Worm (Caenorhabditis elegans) whole organism, L1 larva: ENCODE data around the gene lipl-7.

ENCODE experiments used
- C04F5.9 ChIP-seq: sonication (generic microtip); optimal IDR thresholded peaks from 2 replicates; lab custom pipeline; 2016; ENCODE audit warnings: missing genetic modification characterization, missing compliant biosample characterization
- C16A3.4 ChIP-seq: fragments of 150-350 bp; optimal IDR thresholded peaks from 2 replicates; lab custom pipeline; 2014; ENCODE audit warnings: missing biosample characterization, missing genetic modification characterization
- aha-1 ChIP-seq: fragments of 150-350 bp; optimal IDR thresholded peaks from 2 replicates; lab custom pipeline; 2014; ENCODE audit warnings: missing biosample characterization, missing genetic modification characterization
- alr-1 ChIP-seq: fragments of 200-800 bp; sonication (Bioruptor generic); optimal IDR thresholded peaks from 2 replicates; lab custom pipeline; 2018; ENCODE audit warnings: borderline replicate concordance, mild to moderate bottlenecking, missing genetic modification characterization, missing compliant biosample characterization
- blmp-1 ChIP-seq: fragments of 150-350 bp; optimal IDR thresholded peaks from 2 replicates; lab custom pipeline; 2014; ENCODE audit warnings: missing biosample characterization, missing genetic modification characterization
- ceh-63 ChIP-seq: fragments of 200-800 bp; sonication (Bioruptor generic); optimal IDR thresholded peaks from 2 replicates; lab custom pipeline; 2018; ENCODE audit warnings: mild to moderate bottlenecking, missing genetic modification characterization, missing compliant biosample characterization
- ceh-88 ChIP-seq: fragments of 200-800 bp; sonication (Bioruptor generic); IDR thresholded peaks from 2 replicates; pipeline ENCODE4 v1.3.6; 2022; ENCODE audit warnings: missing genetic modification characterization, missing compliant biosample characterization
- dpl-1 ChIP-seq, 3 experiments: fragments of 150-350 bp in 2 of 3; sonication (generic microtip) in 1 of 3; optimal IDR thresholded peaks; 2 replicates each; lab custom pipeline; 2014 to 2017; ENCODE audit warnings: missing biosample characterization in 3 of 3, missing genetic modification characterization in 3 of 3, missing genetic modification reagents in 3 of 3
- efl-1 ChIP-seq, 4 experiments: fragments of 150-350 bp; optimal IDR thresholded peaks in 3 of 4; peaks in 1 of 4; 1 replicate in 1 of 4; 2 replicates in 3 of 4; lab custom pipeline; 2014; ENCODE audit warnings: missing biosample characterization in 2 of 4, missing genetic modification characterization in 2 of 4, missing genetic modification reagents in 2 of 4
- efl-3 ChIP-seq: fragments of 200-800 bp; sonication (Bioruptor generic); optimal IDR thresholded peaks from 2 replicates; lab custom pipeline; 2018; ENCODE audit warnings: mild to moderate bottlenecking, missing genetic modification characterization, missing compliant biosample characterization
- egl-27 ChIP-seq, 2 experiments: fragments of 150-350 bp in 1 of 2; sonication (generic microtip); optimal IDR thresholded peaks; 3 replicates each; lab custom pipeline; 2017 to 2018; ENCODE audit warnings: missing biosample characterization in 2 of 2, missing genetic modification characterization in 2 of 2, missing genetic modification reagents in 2 of 2
- elt-2 ChIP-seq: sonication (generic microtip); optimal IDR thresholded peaks from 2 replicates; lab custom pipeline; 2016; ENCODE audit warnings: missing genetic modification characterization, mild to moderate bottlenecking, inconsistent platforms, missing compliant biosample characterization, missing genetic modification reagents
- elt-3 ChIP-seq, 6 experiments: fragments of 150-350 bp in 1 of 6; sonication (generic microtip); optimal IDR thresholded peaks; 2 replicates each; lab custom pipeline; 2017 to 2018; ENCODE audit warnings: missing biosample characterization in 6 of 6, missing genetic modification characterization in 6 of 6, inconsistent platforms in 1 of 6
- ets-5 ChIP-seq: fragments of 200-800 bp; sonication (Bioruptor generic); IDR thresholded peaks from 2 replicates; pipeline ENCODE4 v1.3.6; 2022; ENCODE audit warnings: missing genetic modification characterization, missing compliant biosample characterization
- fkh-10 ChIP-seq: sonication (generic microtip); optimal IDR thresholded peaks from 2 replicates; lab custom pipeline; 2017; ENCODE audit warnings: missing biosample characterization, missing genetic modification reagents, missing genetic modification characterization
- fkh-4 ChIP-seq: sonication (generic microtip); optimal IDR thresholded peaks from 2 replicates; lab custom pipeline; 2016; ENCODE audit warnings: missing compliant biosample characterization, missing genetic modification characterization, borderline replicate concordance
- fos-1 ChIP-seq: fragments of 150-350 bp; optimal IDR thresholded peaks from 2 replicates; lab custom pipeline; 2014; ENCODE audit warnings: missing biosample characterization, missing genetic modification characterization
- hlh-17 ChIP-seq: fragments of 200-800 bp; sonication (Bioruptor generic); optimal IDR thresholded peaks from 2 replicates; lab custom pipeline; 2018; ENCODE audit warnings: missing genetic modification characterization, mild to moderate bottlenecking, missing compliant biosample characterization, moderate library complexity, borderline replicate concordance
- hlh-4 ChIP-seq: sonication (generic microtip); optimal IDR thresholded peaks from 2 replicates; lab custom pipeline; 2016; ENCODE audit warnings: mild to moderate bottlenecking, missing genetic modification characterization, missing compliant biosample characterization
- jun-1 ChIP-seq: fragments of 150-350 bp; optimal IDR thresholded peaks from 2 replicates; lab custom pipeline; 2014; ENCODE audit warnings: missing biosample characterization, missing genetic modification reagents, missing genetic modification characterization
- lin-13 ChIP-seq: fragments of 150-350 bp; optimal IDR thresholded peaks from 2 replicates; lab custom pipeline; 2014; ENCODE audit warnings: missing biosample characterization, missing genetic modification reagents, missing genetic modification characterization
- lin-35 ChIP-seq, 2 experiments: fragments of 150-350 bp; optimal IDR thresholded peaks; 2 replicates each; lab custom pipeline; 2014; ENCODE audit warnings: missing biosample characterization in 2 of 2, missing genetic modification characterization in 2 of 2, missing genetic modification reagents in 2 of 2
- lin-39 ChIP-seq: fragments of 150-350 bp; optimal IDR thresholded peaks from 2 replicates; lab custom pipeline; 2014; ENCODE audit warnings: missing biosample characterization, missing genetic modification reagents, missing genetic modification characterization
- lir-3 ChIP-seq: sonication (generic microtip); optimal IDR thresholded peaks from 2 replicates; lab custom pipeline; 2016; ENCODE audit warnings: mild to moderate bottlenecking, missing genetic modification characterization, moderate library complexity, missing compliant biosample characterization; ENCODE audit not compliant: poor library complexity
- lsy-2 ChIP-seq, 2 experiments: fragments of 150-350 bp; optimal IDR thresholded peaks; 2 replicates each; lab custom pipeline; 2014; ENCODE audit warnings: missing biosample characterization in 2 of 2, missing genetic modification characterization in 2 of 2
- mab-9 ChIP-seq: fragments of 200-800 bp; sonication (Bioruptor generic); IDR thresholded peaks from 2 replicates; pipeline ENCODE4 v1.3.6; 2022; ENCODE audit warnings: missing genetic modification reagents, missing genetic modification characterization, missing compliant biosample characterization
- mep-1 ChIP-seq: fragments of 150-350 bp; optimal IDR thresholded peaks from 2 replicates; lab custom pipeline; 2014; ENCODE audit warnings: missing biosample characterization, missing genetic modification characterization
- nhr-11 ChIP-seq: fragments of 150-350 bp; optimal IDR thresholded peaks from 2 replicates; lab custom pipeline; 2014; ENCODE audit warnings: missing biosample characterization, missing genetic modification characterization
- nhr-20 ChIP-seq: sonication (generic microtip); optimal IDR thresholded peaks from 2 replicates; lab custom pipeline; 2016; ENCODE audit warnings: mild to moderate bottlenecking, missing genetic modification characterization, missing compliant biosample characterization
- nhr-28 ChIP-seq: fragments of 150-350 bp; optimal IDR thresholded peaks from 2 replicates; lab custom pipeline; 2014; ENCODE audit warnings: missing biosample characterization, missing genetic modification characterization
- nhr-47 ChIP-seq: sonication (generic microtip); optimal IDR thresholded peaks from 2 replicates; lab custom pipeline; 2016; ENCODE audit warnings: mild to moderate bottlenecking, missing genetic modification characterization, moderate library complexity, missing compliant biosample characterization
- nhr-71 ChIP-seq: sonication (generic microtip); optimal IDR thresholded peaks from 2 replicates; lab custom pipeline; 2016; ENCODE audit warnings: mild to moderate bottlenecking, missing genetic modification characterization, moderate library complexity, missing compliant biosample characterization
- nhr-84 ChIP-seq: sonication (generic microtip); optimal IDR thresholded peaks from 2 replicates; lab custom pipeline; 2017; ENCODE audit warnings: missing biosample characterization, missing genetic modification characterization
- nhr-85 ChIP-seq: sonication (generic microtip); peaks from one replicate; lab custom pipeline; 2016; ENCODE audit warnings: missing genetic modification characterization, inconsistent platforms, missing compliant biosample characterization
- nhr-90 ChIP-seq: sonication (generic microtip); optimal IDR thresholded peaks from 2 replicates; lab custom pipeline; 2016; ENCODE audit warnings: mild to moderate bottlenecking, missing genetic modification characterization, missing compliant biosample characterization; ENCODE audit not compliant: poor library complexity
- pag-3 ChIP-seq: sonication (generic microtip); optimal IDR thresholded peaks from 2 replicates; lab custom pipeline; 2017; ENCODE audit warnings: missing genetic modification characterization, mild to moderate bottlenecking, missing compliant biosample characterization, antibody characterized with exemption, borderline replicate concordance; ENCODE audit not compliant: insufficient read depth
- pqm-1 ChIP-seq: sonication (generic microtip); optimal IDR thresholded peaks from 3 replicates; lab custom pipeline; 2017; ENCODE audit warnings: missing biosample characterization, missing genetic modification characterization
- skn-1 ChIP-seq: fragments of 150-350 bp; optimal IDR thresholded peaks from 2 replicates; lab custom pipeline; 2014; ENCODE audit warnings: missing biosample characterization, missing genetic modification characterization
- snpc-4 ChIP-seq: fragments of 150-350 bp; optimal IDR thresholded peaks from 2 replicates; lab custom pipeline; 2014; ENCODE audit warnings: missing biosample characterization, missing genetic modification characterization
- snu-23 ChIP-seq: sonication (generic microtip); optimal IDR thresholded peaks from 2 replicates; lab custom pipeline; 2016; ENCODE audit warnings: missing genetic modification characterization, missing compliant biosample characterization
- sup-37 ChIP-seq: fragments of 200-800 bp; sonication (Bioruptor generic); optimal IDR thresholded peaks from 2 replicates; lab custom pipeline; 2018; ENCODE audit warnings: mild to moderate bottlenecking, missing genetic modification characterization, missing compliant biosample characterization
- swsn-7 ChIP-seq: sonication (generic microtip); optimal IDR thresholded peaks from 2 replicates; lab custom pipeline; 2016; ENCODE audit warnings: missing genetic modification characterization, missing compliant biosample characterization
- unc-130 ChIP-seq: fragments of 150-350 bp; optimal IDR thresholded peaks from 2 replicates; lab custom pipeline; 2017; ENCODE audit warnings: missing biosample characterization, missing genetic modification characterization, inconsistent platforms
- unc-30 ChIP-seq: sonication (generic microtip); optimal IDR thresholded peaks from 2 replicates; lab custom pipeline; 2017; ENCODE audit warnings: missing biosample characterization, missing genetic modification characterization
- unc-62 ChIP-seq: fragments of 150-350 bp; optimal IDR thresholded peaks from 2 replicates; lab custom pipeline; 2014; ENCODE audit warnings: missing biosample characterization, missing genetic modification reagents, missing genetic modification characterization
- unc-86 ChIP-seq: sonication (generic microtip); optimal IDR thresholded peaks from 2 replicates; lab custom pipeline; 2016; ENCODE audit warnings: missing genetic modification characterization, missing compliant biosample characterization
- unc-98 ChIP-seq: fragments of 200-800 bp; sonication (Bioruptor generic); IDR thresholded peaks from 2 replicates; pipeline ENCODE4 v1.3.6; 2022; ENCODE audit warnings: missing genetic modification characterization, missing compliant biosample characterization
- xbp-1 ChIP-seq: sonication (generic microtip); optimal IDR thresholded peaks from 2 replicates; lab custom pipeline; 2016; ENCODE audit warnings: missing genetic modification characterization, missing compliant biosample characterization
- ztf-11 ChIP-seq, 2 experiments: sonication (generic microtip); optimal IDR thresholded peaks; 2 replicates each; lab custom pipeline; 2016 to 2017; ENCODE audit warnings: missing genetic modification characterization in 2 of 2, missing biosample characterization in 1 of 2, missing compliant biosample characterization in 1 of 2
- ztf-4 ChIP-seq: fragments of 150-350 bp; optimal IDR thresholded peaks from 2 replicates; lab custom pipeline; 2014; ENCODE audit warnings: missing biosample characterization, missing genetic modification characterization

Gene lipl-7

ce11 chrIV:10243276-10243675, 1.7 kb upstream of the lipl-7 start, which contains the start of gene tkt-1 (continued):
- TF ChIP-seq ztf-11 (tag; optimal IDR thresholded peaks at IDR 0.05; lab: Kevin White, UChicago), result no peak
- TF ChIP-seq nhr-90 (tag; lab: Kevin White, UChicago), result no peak
- no peak for TF ChIP-seq nhr-47 (tag; lab: Kevin White, UChicago)
- peak; percentile 15 for TF ChIP-seq unc-130 (tag; lab: Kevin White, UChicago)
- TF ChIP-seq nhr-84, result no peak
- TF ChIP-seq unc-86 (tag; lab: Kevin White, UChicago), result no peak
- no peak for TF ChIP-seq alr-1 (tag; lab: Kevin White, UChicago)
- TF ChIP-seq pag-3 (tag; lab: Kevin White, UChicago), result no peak
- no peak for TF ChIP-seq unc-62 (GFP tag; lab: Kevin White, UChicago)
- peak; percentile 10 for TF ChIP-seq snu-23 (GFP tag; lab: Kevin White, UChicago)
- TF ChIP-seq mab-9 (GFP tag; lab: Robert Waterston, UW), result no peak
- TF ChIP-seq efl-1 (optimal IDR thresholded peaks at IDR 0.05; lab: Kevin White, UChicago), result no peak
- TF ChIP-seq efl-1 (GFP tag; optimal IDR thresholded peaks at IDR 0.05 in 1 of 2; lab: Kevin White, UChicago), result no peak
- no peak for TF ChIP-seq xbp-1
- no peak for TF ChIP-seq skn-1 (tag; lab: Kevin White, UChicago)
- no peak for TF ChIP-seq sup-37 (GFP tag; lab: Kevin White, UChicago)
- no peak for TF ChIP-seq unc-30 (tag; lab: Kevin White, UChicago)
- no peak for TF ChIP-seq snpc-4 (tag; lab: Kevin White, UChicago)
- TF ChIP-seq pqm-1 (tag; lab: Kevin White, UChicago), result peak; percentile 48
- no peak for TF ChIP-seq fkh-10 (GFP tag; lab: Kevin White, UChicago)
- no peak for TF ChIP-seq nhr-28 (tag; lab: Kevin White, UChicago)
- TF ChIP-seq jun-1, result no peak
- no peak for TF ChIP-seq lsy-2 (tag; optimal IDR thresholded peaks at IDR 0.05; lab: Kevin White, UChicago)
- no peak for TF ChIP-seq egl-27 (tag; optimal IDR thresholded peaks at IDR 0.05; lab: Kevin White, UChicago)
- TF ChIP-seq ztf-4, result no peak
- no peak for TF ChIP-seq unc-98 (GFP tag; lab: Robert Waterston, UW)
- peak; percentile 67 for TF ChIP-seq elt-2 (tag; lab: Kevin White, UChicago)
- no peak for TF ChIP-seq C04F5.9 (tag; lab: Kevin White, UChicago)
- no peak for TF ChIP-seq fkh-4
- no peak for TF ChIP-seq aha-1
- TF ChIP-seq lin-13 (GFP tag; lab: Kevin White, UChicago), result no peak
- peak in 5 of 6 experiments; percentile 56 to 81 (median 68) for TF ChIP-seq elt-3 (tag; optimal IDR thresholded peaks at IDR 0.05; lab: Kevin White, UChicago)
- TF ChIP-seq fos-1, result no peak
- no peak for TF ChIP-seq ceh-63 (GFP tag; lab: Kevin White, UChicago)
- TF ChIP-seq ets-5 (GFP tag; lab: Robert Waterston, UW), result no peak
- TF ChIP-seq lin-39 (tag; lab: Kevin White, UChicago), result no peak

ce11 chrIV:10242458-10243123, 968 bp upstream of the lipl-7 start:
- no peak for TF ChIP-seq hlh-17
- TF ChIP-seq C16A3.4 (tag; lab: Kevin White, UChicago), result peak; percentile 21
- peak; percentile 57 for TF ChIP-seq nhr-20 (tag; lab: Kevin White, UChicago)
- TF ChIP-seq nhr-71 (tag; lab: Kevin White, UChicago), result peak; percentile 44
- TF ChIP-seq hlh-4 (tag; lab: Kevin White, UChicago), result no peak
- TF ChIP-seq swsn-7 (tag; lab: Kevin White, UChicago), result peak; percentile 1
- peak; percentile 71 to 87 (median 85) for TF ChIP-seq dpl-1 (GFP tag; optimal IDR thresholded peaks at IDR 0.05; lab: Kevin White, UChicago)
- TF ChIP-seq lir-3 (tag; lab: Kevin White, UChicago), result peak; percentile 40
- TF ChIP-seq fos-1, result no peak
- TF ChIP-seq efl-3 (GFP tag; lab: Kevin White, UChicago), result no peak
- peak; percentile 72 for TF ChIP-seq blmp-1 (tag; lab: Kevin White, UChicago)
- TF ChIP-seq elt-2 (tag; lab: Kevin White, UChicago), result no peak
- no peak for TF ChIP-seq ceh-88 (GFP tag; lab: Robert Waterston, UW)
- peak in 1 of 6 experiments; percentile 7 for TF ChIP-seq elt-3 (tag; optimal IDR thresholded peaks at IDR 0.05; lab: Kevin White, UChicago)
- no peak for TF ChIP-seq nhr-11 (tag; lab: Kevin White, UChicago)
- TF ChIP-seq mep-1, result peak; percentile 41
- peak; percentile 4 for TF ChIP-seq lin-13 (GFP tag; lab: Kevin White, UChicago)
- TF ChIP-seq xbp-1, result peak; percentile 8
- no peak for TF ChIP-seq ets-5 (GFP tag; lab: Robert Waterston, UW)
- TF ChIP-seq snu-23 (GFP tag; lab: Kevin White, UChicago), result peak; percentile 45
- TF ChIP-seq lin-35 (GFP tag; optimal IDR thresholded peaks at IDR 0.05; lab: Kevin White, UChicago), result peak; percentile 81 to 91
- peak; percentile 75 for TF ChIP-seq nhr-85 (tag; lab: Kevin White, UChicago)
- TF ChIP-seq unc-30 (tag; lab: Kevin White, UChicago), result no peak
